Worm (Caenorhabditis elegans) whole organism, dauer: ENCODE measurements around the gene C10A4.6.
"Not testable (repeated sequence)": the region's sequence is repeated elsewhere in the genome, so short reads cannot be mapped to it uniquely, and the experiment has no call there.

Experiments
- unc-62 ChIP-seq: sonication (generic microtip); optimal IDR thresholded peaks from 2 replicates; lab custom pipeline; 2017; ENCODE audit warnings: missing biosample characterization, missing genetic modification reagents, missing genetic modification characterization

Gene C10A4.6

DNA sequence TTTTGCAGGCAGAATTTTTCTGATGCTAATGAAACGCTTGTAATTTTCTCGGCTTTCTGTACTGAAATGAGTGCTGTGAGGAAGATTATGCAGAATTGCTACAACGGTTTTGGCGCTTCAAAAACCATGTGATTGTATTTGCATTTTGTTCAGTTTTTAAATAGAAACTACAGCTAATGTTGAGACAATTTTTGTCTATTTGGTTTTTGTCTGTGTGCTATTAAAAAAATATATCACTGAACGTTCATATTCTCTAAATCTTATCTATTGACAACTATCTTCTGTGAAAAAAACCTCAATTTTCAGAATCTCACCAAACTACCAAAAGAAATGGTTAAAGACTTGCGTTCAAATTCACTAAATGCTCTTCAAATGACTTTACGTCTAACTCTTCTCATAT, at the start of gene C10A4.6:
C10A4.6 (plus strand) TSS at position 301 of the 400 bp plus-strand sequence.
- TF ChIP-seq unc-62 (GFP tag; lab: Kevin White, UChicago), result no peak

DNA sequence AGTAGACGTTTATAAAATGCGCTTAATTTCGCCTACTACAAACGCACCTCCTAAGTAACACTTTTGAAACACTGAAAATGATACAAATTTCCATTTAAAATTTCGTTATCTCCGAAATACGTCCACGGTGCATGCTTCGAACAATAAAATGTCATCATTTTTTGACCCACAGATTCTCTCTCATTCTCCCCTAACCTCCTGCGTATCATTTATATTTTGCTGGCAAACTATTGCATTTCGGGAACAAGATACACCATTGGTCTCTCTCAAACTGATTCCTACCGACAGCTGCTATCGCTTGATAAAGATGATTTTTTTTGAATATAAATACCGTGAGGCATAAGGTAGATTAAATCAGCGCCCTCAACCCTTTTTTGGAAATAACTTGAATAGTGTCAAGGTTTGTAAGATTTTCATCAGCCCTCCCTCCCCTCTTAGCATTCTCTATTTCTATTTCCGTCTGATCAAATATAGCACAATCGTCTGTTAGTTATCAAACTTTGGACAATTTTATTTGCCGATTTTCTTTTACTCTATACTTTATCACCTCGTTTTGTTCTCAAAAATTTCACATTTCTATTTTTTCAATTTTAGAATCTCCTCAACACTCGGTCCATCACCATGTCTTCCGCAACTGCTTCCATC, 49.3 kb upstream of the C10A4.6 start, which contains the start of gene C07D8.6:
C07D8.6 (plus strand) TSS at position 595 of the 645 bp plus-strand sequence.
- TF ChIP-seq unc-62 (GFP tag; lab: Kevin White, UChicago), result no peak

DNA sequence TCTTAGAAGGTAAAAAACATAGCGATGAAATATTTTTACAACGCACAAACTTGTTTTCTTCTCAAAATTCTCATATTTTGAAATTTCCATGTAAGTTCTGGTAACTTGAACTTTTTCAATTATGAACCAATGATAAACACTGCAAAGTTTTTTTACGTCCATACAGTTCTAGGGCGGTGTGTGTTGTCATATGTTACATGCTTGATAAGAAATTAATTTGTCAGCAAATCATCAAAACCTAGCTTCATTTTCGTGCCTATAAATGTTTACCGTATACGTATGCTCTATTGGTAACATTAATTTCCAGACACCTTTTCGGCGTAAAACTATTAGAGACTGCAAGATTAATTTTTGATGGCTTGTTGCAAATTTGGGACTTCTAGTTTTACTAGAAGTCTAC, 47.2 kb upstream of the C10A4.6 start:
- no peak for TF ChIP-seq unc-62 (GFP tag; lab: Kevin White, UChicago)

DNA sequence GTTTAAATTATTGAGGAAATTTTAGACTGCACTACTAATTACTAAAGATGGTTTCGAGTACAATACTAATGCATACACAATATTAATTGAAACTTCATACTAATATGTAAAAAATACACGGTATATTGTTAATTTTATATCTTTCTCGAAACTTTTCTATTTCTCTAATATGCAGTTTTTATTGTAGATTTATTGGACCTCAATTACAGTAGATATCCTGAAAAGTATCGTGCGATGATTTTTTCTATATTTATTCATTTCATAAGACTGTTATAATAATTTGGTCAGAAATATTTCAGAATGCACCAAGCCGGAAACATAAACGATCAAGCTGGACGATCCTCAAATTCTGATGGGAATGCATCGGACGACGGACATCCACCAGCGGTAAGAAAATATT, 46.6 kb upstream of the C10A4.6 start, which contains the start of gene C07D8.5:
C07D8.5 (plus strand) TSS at position 301 of the 400 bp plus-strand sequence.
- no peak for TF ChIP-seq unc-62 (GFP tag; lab: Kevin White, UChicago)

DNA sequence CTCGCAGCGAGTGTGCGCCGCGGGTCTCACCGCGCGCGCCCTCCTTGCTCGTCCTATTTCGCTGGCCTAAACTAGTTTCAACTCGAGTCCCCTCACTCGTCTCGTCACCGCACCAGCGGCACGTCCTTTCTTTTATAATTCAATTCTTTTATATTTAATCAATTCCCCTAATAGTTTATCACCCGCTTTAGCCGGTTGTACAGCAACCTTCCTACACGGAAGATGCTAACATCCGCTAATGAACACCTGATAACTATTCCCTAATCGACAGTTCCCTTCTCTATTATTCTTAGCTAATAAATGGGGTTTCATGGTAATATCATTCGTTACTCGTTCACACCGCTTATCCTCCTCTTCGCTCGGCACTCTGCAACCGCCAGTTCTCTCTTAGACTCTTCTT, 25.1 kb upstream of the C10A4.6 start, which contains the start of gene C56G3.2:
C56G3.2 (plus strand) TSS at position 301 of the 400 bp plus-strand sequence.
- TF ChIP-seq unc-62 (GFP tag; lab: Kevin White, UChicago), result not testable (repeated sequence)

DNA sequence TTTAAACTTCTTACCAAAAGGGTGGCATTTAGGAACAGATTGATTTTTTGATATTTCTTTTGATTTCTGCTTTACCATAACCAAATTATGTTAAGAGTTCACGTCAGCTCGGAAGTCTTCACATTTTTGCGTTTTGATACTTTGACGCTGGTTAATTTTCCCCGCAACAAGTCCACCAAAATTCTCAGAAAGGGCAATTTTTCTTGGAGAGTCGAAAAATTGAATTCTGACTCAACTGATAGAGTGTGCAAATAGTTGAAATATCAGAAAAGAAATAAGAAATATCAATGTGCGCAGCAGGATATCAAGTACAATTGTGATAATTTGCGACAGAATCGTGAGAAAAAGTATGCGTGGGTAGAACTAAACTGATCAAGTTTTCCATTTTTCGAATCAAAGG, 20.6 kb upstream of the C10A4.6 start:
- TF ChIP-seq unc-62 (GFP tag; lab: Kevin White, UChicago), result no peak

DNA sequence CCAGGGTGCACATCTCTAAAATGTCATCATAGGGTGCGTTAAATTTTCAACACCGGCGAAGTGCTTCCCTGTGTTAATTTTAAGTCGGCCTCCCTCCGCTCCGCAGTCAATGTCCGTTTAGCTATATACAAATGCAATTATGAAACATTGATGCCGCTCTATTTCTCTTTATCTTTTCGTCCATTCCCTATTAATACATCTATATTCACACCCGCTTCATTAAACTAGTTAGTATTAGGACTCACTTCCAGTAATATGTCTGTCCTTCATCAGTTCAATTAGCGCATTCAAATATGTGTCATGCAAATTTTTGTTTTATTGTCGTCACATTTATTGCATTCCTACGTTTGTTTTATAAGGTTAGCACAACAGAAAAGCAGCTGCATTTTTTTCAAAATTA, 18.4 kb upstream of the C10A4.6 start:
- no peak for TF ChIP-seq unc-62 (GFP tag; lab: Kevin White, UChicago)

DNA sequence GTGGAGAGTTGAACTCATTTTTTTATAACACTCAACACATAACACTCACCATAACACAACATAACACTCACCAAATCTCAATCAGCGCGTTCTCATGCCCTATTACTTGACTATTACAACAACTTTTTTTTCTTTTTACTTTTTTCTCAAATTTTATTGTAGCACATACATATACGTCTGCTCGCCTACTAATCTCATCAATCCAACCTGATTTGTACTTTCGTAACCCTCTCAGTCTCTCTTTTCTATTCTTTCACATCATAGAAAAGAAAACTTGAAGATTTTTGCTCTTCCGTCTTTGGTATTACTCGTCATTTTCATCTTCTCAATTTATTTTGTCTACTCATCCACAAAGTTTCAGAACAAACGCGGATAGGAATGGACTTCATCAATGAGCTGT, 13.4 kb upstream of the C10A4.6 start, which contains the start of gene npr-8:
npr-8 (plus strand) TSS at position 362 of the 400 bp plus-strand sequence.
- TF ChIP-seq unc-62 (GFP tag; lab: Kevin White, UChicago), result no peak

DNA sequence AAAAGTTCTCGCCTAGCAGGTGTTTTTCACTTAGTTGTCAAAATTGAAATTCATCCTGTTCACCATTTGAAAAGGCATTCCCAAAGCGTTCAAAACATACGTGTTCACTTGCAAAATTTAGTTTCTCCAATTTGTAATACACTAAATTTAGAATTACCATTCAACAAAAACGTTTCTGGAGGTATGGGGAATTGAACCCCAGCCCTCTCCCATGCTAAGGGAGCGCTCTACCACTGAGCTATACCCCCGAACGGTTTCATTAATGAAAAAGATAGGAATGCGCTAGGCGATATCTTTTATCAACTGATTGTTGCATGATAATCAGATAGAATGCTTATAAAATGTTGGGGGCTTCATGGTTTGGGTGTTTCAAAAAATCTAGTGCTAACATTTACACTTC, 11.8 kb upstream of the C10A4.6 start:
- TF ChIP-seq unc-62 (GFP tag; lab: Kevin White, UChicago), result no peak

DNA sequence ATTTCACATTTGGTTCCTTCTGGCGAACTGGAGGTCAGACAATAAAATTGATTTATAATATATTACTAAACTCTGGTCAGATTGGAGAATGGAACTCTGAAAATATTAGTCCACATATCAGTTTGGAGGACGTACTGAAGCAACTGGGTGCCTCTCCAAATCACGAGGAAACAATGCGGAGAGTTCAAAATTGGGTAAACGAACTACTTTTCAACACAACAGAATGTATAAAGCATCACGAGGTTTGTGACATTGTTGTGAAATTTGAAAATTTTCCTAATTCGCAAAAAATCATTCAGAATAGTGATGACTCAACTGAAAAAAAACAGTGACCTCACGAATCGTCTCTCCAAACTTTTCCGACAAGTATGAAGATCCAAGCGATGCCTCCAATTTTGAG, 2.8 kb downstream of the C10A4.6 start, which contains the start of gene gad-2:
gad-2 (plus strand) TSS at position 301 of the 400 bp plus-strand sequence.
- no peak for TF ChIP-seq unc-62 (GFP tag; lab: Kevin White, UChicago)

DNA sequence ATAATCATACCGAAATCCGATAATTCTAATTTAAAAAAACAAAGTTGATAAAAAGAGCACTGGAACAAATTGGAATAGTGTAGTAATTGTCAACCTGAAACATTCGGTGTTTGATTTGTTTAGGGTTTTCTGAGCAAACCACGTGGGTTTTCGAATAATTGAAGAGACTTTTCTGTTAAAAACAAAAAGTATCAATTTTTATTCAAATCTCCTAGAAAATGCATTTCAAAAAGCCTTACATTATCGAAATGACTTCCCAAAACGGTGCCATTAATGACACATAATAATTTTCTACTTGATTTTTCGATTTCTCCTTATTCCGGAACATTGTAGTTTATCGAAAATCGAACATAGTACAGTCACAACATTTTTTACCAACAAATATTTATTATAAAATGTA, 7.6 kb downstream of the C10A4.6 start, which contains the start of gene C10A4.13:
C10A4.13 (minus strand) TSS at position 101 of the 400 bp plus-strand sequence.
- no peak for TF ChIP-seq unc-62 (GFP tag; lab: Kevin White, UChicago)

DNA sequence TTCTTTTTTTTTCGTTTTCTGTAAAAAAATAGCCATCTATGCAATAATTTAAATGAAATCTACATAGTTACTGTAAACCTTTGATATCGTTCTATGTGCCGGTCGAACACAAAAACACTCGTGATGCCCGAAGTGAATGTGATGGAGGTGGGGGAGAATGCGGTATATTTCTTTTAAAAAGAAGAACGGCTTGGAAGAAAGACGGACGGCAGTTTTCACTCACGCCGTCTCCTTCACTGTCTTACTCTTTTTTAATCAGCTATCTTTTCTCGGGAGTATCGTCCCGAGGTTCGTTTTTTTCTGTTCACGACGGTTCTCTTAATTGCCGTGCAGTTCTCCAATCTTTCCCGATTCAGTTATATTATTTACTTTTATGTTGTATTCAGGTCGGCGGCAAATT, 8.2 kb downstream of the C10A4.6 start, which contains the start of gene C10A4.10:
C10A4.10 (plus strand) TSS at position 301 of the 400 bp plus-strand sequence.
- no peak for TF ChIP-seq unc-62 (GFP tag; lab: Kevin White, UChicago)

DNA sequence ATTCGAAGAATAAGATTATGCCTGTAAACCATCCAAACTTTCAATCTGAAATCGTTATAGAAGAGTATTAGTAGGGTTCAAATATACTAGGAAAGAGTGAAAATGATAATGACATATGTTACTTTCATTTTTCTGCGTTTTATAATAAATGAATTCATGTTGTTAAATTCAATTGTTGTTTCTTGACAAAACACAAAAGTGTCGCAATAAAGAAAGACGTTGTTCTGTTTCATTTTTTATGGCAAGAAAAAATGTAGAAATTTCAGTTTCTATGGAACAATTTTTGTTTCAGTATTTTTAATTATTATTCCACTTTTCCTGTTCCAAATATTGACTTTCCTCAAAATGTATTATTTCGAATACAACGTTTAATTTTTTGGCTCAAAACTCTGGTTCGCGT, 10.4 kb downstream of the C10A4.6 start, which contains the start of gene C10A4.4:
C10A4.4 (plus strand) TSS at position 301 of the 400 bp plus-strand sequence.
- no peak for TF ChIP-seq unc-62 (GFP tag; lab: Kevin White, UChicago)

DNA sequence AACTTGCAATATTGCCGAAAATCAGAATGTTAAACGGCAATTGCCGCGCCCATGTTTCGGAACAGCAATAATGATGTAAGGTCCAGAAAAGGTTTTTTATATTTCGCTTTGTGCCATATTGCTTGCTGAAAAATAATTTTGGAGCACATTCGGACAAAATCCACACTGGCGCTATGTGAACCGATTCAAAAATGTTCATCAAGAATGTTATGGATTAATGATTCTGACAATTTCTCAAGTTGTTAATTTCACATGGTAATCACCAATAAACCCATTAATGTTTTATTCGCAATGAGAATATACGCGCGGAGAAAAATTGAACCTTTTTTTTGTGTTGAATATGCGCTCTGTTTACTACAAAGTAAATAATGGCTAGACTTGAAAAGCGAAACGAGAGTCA, 14.2 kb downstream of the C10A4.6 start:
- TF ChIP-seq unc-62 (GFP tag; lab: Kevin White, UChicago), result no peak

DNA sequence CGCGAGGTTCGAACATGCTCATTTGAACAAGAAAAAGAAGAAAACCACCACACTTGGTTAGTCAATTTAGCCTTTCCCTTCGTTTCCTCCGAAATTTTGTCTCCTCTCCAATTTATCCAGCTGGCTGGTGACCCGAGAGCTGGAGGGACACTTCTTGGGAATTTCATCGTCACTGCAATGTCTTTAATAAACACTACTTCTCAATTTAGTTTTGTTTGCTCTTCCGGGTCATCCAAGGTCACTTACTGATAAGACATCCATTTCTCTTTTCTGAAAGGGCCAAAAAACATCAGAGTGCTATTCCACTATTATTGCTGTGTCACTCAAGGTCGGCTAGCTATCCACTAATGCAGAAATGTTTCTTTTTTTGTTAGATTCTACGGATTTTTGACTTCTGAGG, 15.0 kb downstream of the C10A4.6 start, which contains the start of gene C10A4.3:
C10A4.3 (plus strand) TSS at position 301 of the 400 bp plus-strand sequence.
- TF ChIP-seq unc-62 (GFP tag; lab: Kevin White, UChicago), result no peak

DNA sequence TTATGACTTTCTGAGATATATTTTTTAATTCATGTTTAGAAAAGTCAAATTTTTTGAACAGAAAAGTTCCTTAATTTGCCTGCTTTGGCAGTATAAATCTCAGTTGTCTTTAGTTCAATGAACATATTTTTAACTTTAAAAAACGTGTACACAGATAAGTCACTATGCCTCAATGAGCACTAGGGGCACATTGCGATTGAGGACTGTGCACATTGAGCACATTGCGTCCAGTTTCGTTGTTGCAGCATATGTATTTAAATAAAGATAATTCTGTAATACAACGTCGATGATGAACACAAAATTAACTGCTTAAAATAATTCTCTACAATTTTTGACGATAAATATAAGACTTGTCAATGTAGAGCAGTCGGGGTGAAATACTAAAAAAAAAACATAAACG, 17.4 kb downstream of the C10A4.6 start:
- no peak for TF ChIP-seq unc-62 (GFP tag; lab: Kevin White, UChicago)

DNA sequence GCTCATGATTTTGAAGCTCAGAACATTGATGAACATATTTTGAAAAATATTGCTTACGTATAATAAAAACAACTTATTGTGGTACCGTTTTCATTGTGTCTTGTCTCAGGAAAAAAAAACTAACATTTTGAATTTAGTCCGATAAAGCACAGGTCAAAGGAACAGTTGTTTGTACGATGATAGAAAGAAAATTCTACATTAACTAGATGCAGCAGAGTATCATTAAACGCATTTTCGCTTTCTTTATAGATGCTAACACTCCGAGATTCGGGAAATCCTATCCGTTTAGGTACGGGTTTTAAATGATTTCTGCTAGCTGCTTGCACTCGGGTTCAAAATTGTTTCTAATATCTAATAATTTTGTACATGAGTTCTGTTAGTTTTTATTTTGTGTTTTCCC, 18.7 kb downstream of the C10A4.6 start:
- no peak for TF ChIP-seq unc-62 (GFP tag; lab: Kevin White, UChicago)
